Fruit fly (Drosophila melanogaster) whole organism: Measurements from ENCODE around the gene Dbx.

Experiments
- CG8478 ChIP-seq: fragments of >200 bp; optimal IDR thresholded peaks from 2 replicates; lab custom pipeline; 2018; ENCODE audit warnings: inconsistent platforms
- Dll ChIP-seq: fragments of >200 bp; optimal IDR thresholded peaks from 2 replicates; lab custom pipeline; 2017
- EcR ChIP-seq, 2 experiments: fragments of >200 bp; optimal IDR thresholded peaks; 2 replicates each; lab custom pipeline; 2017; ENCODE audit warnings: missing biosample characterization in 2 of 2, missing genetic modification characterization in 2 of 2, missing genetic modification reagents in 2 of 2
- pan ChIP-seq: fragments of >200 bp; optimal IDR thresholded peaks from 2 replicates; lab custom pipeline; 2017
- psq ChIP-seq: fragments of >200 bp; optimal IDR thresholded peaks from 2 replicates; lab custom pipeline; 2017
- usp ChIP-seq: fragments of >200 bp; optimal IDR thresholded peaks from 2 replicates; lab custom pipeline; 2017; ENCODE audit warnings: missing biosample characterization, missing genetic modification characterization, mixed read lengths

The Dbx gene

DNA sequence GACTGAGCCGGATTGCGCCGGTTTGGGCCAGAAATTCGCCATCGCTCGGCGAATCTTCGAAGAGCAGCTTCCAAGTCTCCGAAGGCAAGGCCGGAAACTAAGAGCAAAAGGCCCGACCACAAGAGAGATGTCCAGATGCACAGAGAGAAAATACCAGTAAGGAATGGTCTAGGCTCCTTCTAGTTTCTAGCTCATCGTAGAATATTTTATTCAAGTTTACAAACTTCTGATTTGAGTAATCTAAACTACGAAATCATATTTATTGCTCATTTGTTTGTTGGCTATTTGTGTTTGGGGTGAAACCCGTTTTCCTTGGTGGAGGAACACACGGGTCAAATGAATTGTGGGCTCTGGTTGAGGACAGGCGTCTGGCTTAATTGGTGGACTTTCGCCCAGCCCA, 16.4 kb downstream of the Dbx start:
- no peak for TF ChIP-seq CG8478 (lab: Kevin White, UChicago)

- TF ChIP-seq CG8478 (lab: Kevin White, UChicago) (no peak), psq (lab: Kevin White, UChicago) (no peak), pan (no peak), EcR (GFP tag; optimal IDR thresholded peaks at IDR 0.05; lab: Kevin White, UChicago) (no peak), usp (no peak), Dll (lab: Kevin White, UChicago) (no peak)
These were observed 17.7 kb downstream of the Dbx start, which contains the start of the genes CG46523 and CG5687 for dm6 chr3L:1938767-1939166. Gene CG46523, minus strand, starts transcription at chr3L:1939103. Gene CG5687, minus strand, starts transcription at chr3L:1939103.

DNA sequence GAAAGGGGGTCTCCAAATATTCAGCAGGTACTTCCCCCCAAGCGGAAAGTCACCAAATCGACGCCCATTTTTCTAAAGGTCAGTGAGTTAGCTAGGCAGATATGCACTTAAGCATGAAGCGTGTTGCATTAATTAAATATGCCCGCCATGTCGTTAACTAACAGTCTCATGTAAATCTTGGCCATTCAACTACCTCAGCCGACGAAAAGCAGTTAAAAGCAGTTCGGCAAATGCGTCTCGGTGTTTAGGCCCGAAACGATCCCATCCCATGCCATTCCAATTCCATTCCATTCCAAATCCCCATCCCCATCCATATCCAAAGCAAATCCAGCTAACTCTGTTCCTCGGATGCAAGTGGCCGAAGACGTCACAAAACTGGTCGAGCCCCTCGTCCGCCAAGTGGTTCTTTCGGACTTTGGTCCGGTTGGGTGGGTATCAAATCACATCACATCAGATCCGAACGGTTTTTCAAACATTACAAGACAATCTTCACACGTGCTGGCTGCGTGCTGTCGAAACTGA, 18.9 kb downstream of the Dbx start:
- no peak for TF ChIP-seq psq (lab: Kevin White, UChicago)
- TF ChIP-seq pan: no peak
- no peak for TF ChIP-seq CG8478 (lab: Kevin White, UChicago)
- TF ChIP-seq Dll (lab: Kevin White, UChicago): no peak
- no peak for TF ChIP-seq usp
- TF ChIP-seq EcR (GFP tag; optimal IDR thresholded peaks at IDR 0.05; lab: Kevin White, UChicago): no peak

- TF ChIP-seq Dll (lab: Kevin White, UChicago) (no peak), psq (lab: Kevin White, UChicago) (no peak), CG8478 (lab: Kevin White, UChicago) (no peak), EcR (GFP tag; optimal IDR thresholded peaks at IDR 0.05; lab: Kevin White, UChicago) (no peak), usp (no peak), pan (no peak)
These were observed 19.8 kb downstream of the Dbx start, which contains the start of gene Mfap1 for dm6 chr3L:1940843-1941418. Gene Mfap1, plus strand, starts transcription at chr3L:1941068.

DNA sequence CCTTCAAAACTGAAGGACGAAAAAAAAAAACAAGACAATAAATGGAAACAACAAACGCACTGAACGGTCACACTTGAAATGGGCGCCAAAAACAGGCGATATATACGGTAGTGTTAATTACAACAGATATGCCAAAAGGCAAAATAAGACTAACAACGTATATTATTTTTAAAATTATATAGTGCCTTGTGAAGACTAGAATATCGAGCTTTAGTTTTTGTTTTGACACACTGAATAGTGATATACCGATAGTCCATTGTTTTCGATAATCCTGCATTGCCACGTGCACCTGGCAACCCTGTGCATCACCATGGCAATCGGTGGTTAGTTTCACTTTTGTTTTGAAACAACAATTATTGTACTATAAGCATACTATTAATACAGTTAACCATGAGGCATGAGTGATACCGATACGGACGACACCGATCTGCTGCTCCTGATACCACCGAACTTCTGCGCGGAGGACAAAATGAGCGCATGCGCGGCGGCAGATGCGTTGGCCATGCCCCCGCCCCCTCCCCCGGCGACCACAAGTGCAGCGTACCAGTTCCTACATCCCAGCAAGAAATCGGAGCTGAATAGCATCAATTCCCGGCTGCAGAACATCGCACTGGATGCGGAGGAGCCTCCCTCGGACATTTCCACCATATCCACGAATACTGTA, 26.5 kb downstream of the Dbx start, which contains the start of the genes mu2 and Cnb:
mu2 (minus strand) TSS at position 13 of the 664 bp plus-strand sequence.
Cnb (plus strand) TSS at position 103 of the 664 bp plus-strand sequence.
- TF ChIP-seq pan: no peak
- no peak for TF ChIP-seq usp
- no peak for TF ChIP-seq Dll (lab: Kevin White, UChicago)
- TF ChIP-seq EcR (GFP tag; optimal IDR thresholded peaks at IDR 0.05; lab: Kevin White, UChicago): no peak
- no peak for TF ChIP-seq CG8478 (lab: Kevin White, UChicago)
- TF ChIP-seq psq (lab: Kevin White, UChicago): no peak

- TF ChIP-seq EcR (GFP tag; optimal IDR thresholded peaks at IDR 0.05; lab: Kevin White, UChicago) (no peak), CG8478 (lab: Kevin White, UChicago) (no peak), pan (no peak), usp (no peak), psq (lab: Kevin White, UChicago) (no peak), Dll (lab: Kevin White, UChicago) (no peak)
These were observed 41.9 kb downstream of the Dbx start, which contains the start of gene SCOT for dm6 chr3L:1962964-1963363. Gene SCOT, plus strand, starts transcription at chr3L:1963143.

DNA sequence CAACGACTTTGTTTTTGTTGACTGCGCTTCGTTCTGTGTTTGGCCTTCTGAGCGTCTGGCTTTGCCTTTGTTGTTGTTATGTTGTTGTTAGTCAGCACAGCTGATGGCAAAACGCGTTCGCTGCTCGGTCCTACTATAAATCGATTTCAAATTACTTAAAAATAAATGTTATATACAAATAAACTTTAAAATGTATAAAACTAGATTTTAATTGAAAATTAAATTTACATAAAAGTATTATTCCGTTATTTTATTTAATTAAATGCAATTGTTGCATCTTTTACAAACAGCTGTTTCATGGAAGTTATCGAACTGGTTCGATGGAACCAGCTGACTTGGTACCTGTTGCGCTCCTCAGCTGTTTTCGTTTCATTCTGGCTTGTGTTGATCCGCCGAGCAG, 43.0 kb downstream of the Dbx start, which contains the start of gene mv:
mv (minus strand) TSS at position 80 of the 400 bp plus-strand sequence.
- TF ChIP-seq usp (no peak), EcR (GFP tag; optimal IDR thresholded peaks at IDR 0.05; lab: Kevin White, UChicago) (no peak), pan (no peak), psq (lab: Kevin White, UChicago) (no peak), CG8478 (lab: Kevin White, UChicago) (no peak), Dll (lab: Kevin White, UChicago) (no peak)

dm6 chr3L:1964599-1965143, 43.6 kb downstream of the Dbx start:
- no peak for TF ChIP-seq psq (lab: Kevin White, UChicago)
- TF ChIP-seq pan: no peak
- no peak for TF ChIP-seq EcR (GFP tag; optimal IDR thresholded peaks at IDR 0.05; lab: Kevin White, UChicago)
- TF ChIP-seq usp: no peak
- TF ChIP-seq CG8478 (lab: Kevin White, UChicago): no peak
- TF ChIP-seq Dll (lab: Kevin White, UChicago): no peak

- TF ChIP-seq pan (no peak), psq (lab: Kevin White, UChicago) (no peak), CG8478 (lab: Kevin White, UChicago) (no peak), usp (no peak), EcR (GFP tag; optimal IDR thresholded peaks at IDR 0.05; lab: Kevin White, UChicago) (no peak), Dll (lab: Kevin White, UChicago) (no peak)
These were observed 46.6 kb downstream of the Dbx start for dm6 chr3L:1967452-1968310.

dm6 chr3L:1968401-1968800, 47.3 kb downstream of the Dbx start:
- TF ChIP-seq usp: no peak
- no peak for TF ChIP-seq psq (lab: Kevin White, UChicago)
- no peak for TF ChIP-seq pan
- no peak for TF ChIP-seq EcR (GFP tag; optimal IDR thresholded peaks at IDR 0.05; lab: Kevin White, UChicago)
- TF ChIP-seq CG8478 (lab: Kevin White, UChicago): no peak
- TF ChIP-seq Dll (lab: Kevin White, UChicago): no peak

dm6 chr3L:1968805-1969378, 47.8 kb downstream of the Dbx start:
- TF ChIP-seq Dll (lab: Kevin White, UChicago) (no peak), pan (no peak), usp (no peak), EcR (GFP tag; optimal IDR thresholded peaks at IDR 0.05; lab: Kevin White, UChicago) (no peak), CG8478 (lab: Kevin White, UChicago) (no peak), psq (lab: Kevin White, UChicago) (no peak)
